Worm (Caenorhabditis elegans) whole organism, midembryonic: ENCODE measurements around the gene T04B8.5.
"Not testable (repeated sequence)": the region's sequence is repeated elsewhere in the genome, so short reads cannot be mapped to it uniquely, and the experiment has no call there.

Experiments
- T22C8.4 ChIP-seq: fragments of 200-800 bp; sonication (Bioruptor generic); IDR thresholded peaks from 2 replicates; pipeline ENCODE4 v1.3.6; 2022; ENCODE audit warnings: missing genetic modification characterization, missing compliant biosample characterization
- cog-1 ChIP-seq: sonication (generic microtip); optimal IDR thresholded peaks from 2 replicates; lab custom pipeline; 2016; ENCODE audit warnings: missing genetic modification characterization, missing compliant biosample characterization
- flt-1 ChIP-seq: fragments of 200-800 bp; sonication (Bioruptor generic); IDR thresholded peaks from 2 replicates; pipeline ENCODE4 v1.3.6; 2022; ENCODE audit warnings: missing genetic modification characterization, missing compliant biosample characterization
- klf-2 ChIP-seq: fragments of 200-800 bp; sonication (Bioruptor generic); conservative IDR thresholded peaks from 2 replicates; pipeline ENCODE4 v1.3.6; 2022; ENCODE audit warnings: missing genetic modification reagents, missing genetic modification characterization, missing compliant biosample characterization
- med-1 ChIP-seq: sonication (generic microtip); optimal IDR thresholded peaks from 2 replicates; lab custom pipeline; 2017; ENCODE audit warnings: missing genetic modification characterization, mild to moderate bottlenecking, missing compliant biosample characterization, antibody characterized with exemption, missing genetic modification reagents; ENCODE audit not compliant: insufficient read depth
- ref-1 ChIP-seq: fragments of 200-800 bp; sonication (Bioruptor generic); conservative IDR thresholded peaks from 2 replicates; pipeline ENCODE4 v1.3.6; 2022; ENCODE audit warnings: missing genetic modification reagents, missing genetic modification characterization, missing compliant biosample characterization
- tab-1 ChIP-seq: fragments of 200-800 bp; sonication (Bioruptor generic); IDR thresholded peaks from 2 replicates; pipeline ENCODE4 v1.3.6; 2022; ENCODE audit warnings: missing genetic modification characterization, missing compliant biosample characterization
- ztf-23 ChIP-seq: fragments of 200-800 bp; sonication (Bioruptor generic); IDR thresholded peaks from 2 replicates; pipeline ENCODE4 v1.3.6; 2022; ENCODE audit warnings: missing genetic modification reagents, missing genetic modification characterization, missing compliant biosample characterization
- ztf-29 ChIP-seq: fragments of 200-800 bp; sonication (Bioruptor generic); IDR thresholded peaks from 2 replicates; pipeline ENCODE4 v1.3.6; 2022; ENCODE audit warnings: missing genetic modification reagents, missing genetic modification characterization, missing compliant biosample characterization

The T04B8.5 gene

ce11 chrII:608341-608740 lies 16.0 kb downstream of the T04B8.5 start, which contains the start of gene W04H10.6:
Gene W04H10.6, minus strand, starts transcription at chrII:608441.
- TF ChIP-seq T22C8.4 (GFP tag; lab: Robert Waterston, UW): no peak
- TF ChIP-seq cog-1 (tag; lab: Kevin White, UChicago): no peak
- TF ChIP-seq ref-1 (GFP tag; lab: Robert Waterston, UW): no peak

DNA sequence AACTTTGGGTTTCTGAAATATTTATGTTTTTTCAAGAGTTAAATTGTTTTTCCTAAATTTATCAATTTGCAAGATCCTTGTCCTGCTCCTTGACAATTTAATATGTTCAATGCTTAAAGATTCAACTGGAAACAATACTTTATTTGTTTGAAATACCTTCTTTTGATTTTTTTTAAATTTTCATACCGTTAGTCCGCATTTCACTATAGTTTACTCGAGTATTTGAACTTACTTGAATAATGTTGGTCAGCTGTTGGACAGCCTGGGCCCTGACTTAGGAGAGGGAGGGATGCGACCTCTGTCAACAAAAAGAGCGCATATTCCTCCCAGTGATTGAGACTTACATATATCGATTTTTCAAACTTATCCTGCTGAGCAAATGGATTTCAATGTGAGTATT lies 18.3 kb downstream of the T04B8.5 start, which contains the start of gene W04H10.5:
W04H10.5 (plus strand) TSS at position 301 of the 400 bp plus-strand sequence.
- no peak for TF ChIP-seq klf-2 (GFP tag; lab: Robert Waterston, UW)
- no peak for TF ChIP-seq ref-1 (GFP tag; lab: Robert Waterston, UW)
- no peak for TF ChIP-seq med-1 (GFP tag; lab: Kevin White, UChicago)
- no peak for TF ChIP-seq flt-1 (GFP tag; lab: Robert Waterston, UW)
- TF ChIP-seq ztf-29 (GFP tag; lab: Robert Waterston, UW): no peak
- TF ChIP-seq T22C8.4 (GFP tag; lab: Robert Waterston, UW): no peak
- TF ChIP-seq tab-1: no peak
- TF ChIP-seq cog-1 (tag; lab: Kevin White, UChicago): no peak
- TF ChIP-seq ztf-23 (GFP tag; lab: Robert Waterston, UW): no peak

DNA sequence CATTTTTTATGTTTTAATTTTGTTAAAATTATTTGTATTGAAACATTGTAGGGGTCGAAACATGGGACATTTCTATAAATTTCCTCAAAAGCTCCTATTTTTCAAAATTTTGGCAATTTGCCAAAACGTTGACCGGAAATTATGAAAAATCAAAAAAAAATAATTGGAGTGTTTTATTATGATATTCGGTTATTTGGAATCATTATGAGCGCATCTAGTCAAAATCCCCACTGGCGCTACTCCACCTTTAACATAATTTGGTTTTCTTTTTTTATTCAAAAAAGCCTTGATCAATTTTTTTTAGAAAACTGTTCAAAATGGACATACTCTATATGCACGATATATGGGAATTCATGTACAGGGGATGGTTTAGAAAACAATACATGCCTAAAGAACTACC lies 19.1 kb downstream of the T04B8.5 start, which contains the start of gene W04H10.2:
W04H10.2 (plus strand) TSS at position 301 of the 400 bp plus-strand sequence.
- TF ChIP-seq tab-1 (no peak), ztf-29 (GFP tag; lab: Robert Waterston, UW) (no peak), ref-1 (GFP tag; lab: Robert Waterston, UW) (no peak), med-1 (GFP tag; lab: Kevin White, UChicago) (no peak), flt-1 (GFP tag; lab: Robert Waterston, UW) (no peak)

DNA sequence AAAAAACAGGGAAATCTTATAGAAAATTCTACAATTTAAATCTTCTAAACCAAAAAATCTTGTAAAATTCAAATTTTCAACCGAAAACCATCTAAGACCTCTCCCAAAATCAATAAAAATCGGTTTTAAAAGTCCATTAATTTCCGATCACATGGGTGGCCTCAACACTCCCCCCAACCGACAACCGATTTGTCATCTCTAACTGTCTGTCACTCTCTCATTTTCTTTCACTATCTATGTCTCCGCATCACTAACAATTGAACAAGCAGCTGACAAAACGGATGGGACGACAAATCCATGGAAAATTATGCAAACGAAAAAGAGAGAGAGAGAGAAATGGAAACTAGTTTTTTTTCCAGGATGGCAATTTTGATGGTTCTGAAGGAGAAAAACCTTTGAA lies 21.4 kb downstream of the T04B8.5 start:
- TF ChIP-seq ref-1 (GFP tag; lab: Robert Waterston, UW): no peak
- peak; percentile 64 for TF ChIP-seq cog-1 (tag; lab: Kevin White, UChicago)
- TF ChIP-seq ztf-29 (GFP tag; lab: Robert Waterston, UW): no peak

- TF ChIP-seq T22C8.4 (GFP tag; lab: Robert Waterston, UW): no peak
- TF ChIP-seq ztf-23 (GFP tag; lab: Robert Waterston, UW): no peak
- TF ChIP-seq med-1 (GFP tag; lab: Kevin White, UChicago): no peak
- no peak for TF ChIP-seq ztf-29 (GFP tag; lab: Robert Waterston, UW)
- TF ChIP-seq klf-2 (GFP tag; lab: Robert Waterston, UW): no peak
- no peak for TF ChIP-seq cog-1 (tag; lab: Kevin White, UChicago)
- TF ChIP-seq ref-1 (GFP tag; lab: Robert Waterston, UW): no peak
- TF ChIP-seq flt-1 (GFP tag; lab: Robert Waterston, UW): no peak
- TF ChIP-seq tab-1: no peak
Observed at ce11 chrII:602020-602419, 22.3 kb downstream of the T04B8.5 start, which contains the start of gene nhl-3. Gene nhl-3, minus strand, starts transcription at chrII:602120.

- TF ChIP-seq cog-1 (tag; lab: Kevin White, UChicago): peak; percentile 43
- TF ChIP-seq ztf-23 (GFP tag; lab: Robert Waterston, UW): no peak
- TF ChIP-seq tab-1: no peak
Observed at ce11 chrII:601305-601704, 23.0 kb downstream of the T04B8.5 start.

DNA sequence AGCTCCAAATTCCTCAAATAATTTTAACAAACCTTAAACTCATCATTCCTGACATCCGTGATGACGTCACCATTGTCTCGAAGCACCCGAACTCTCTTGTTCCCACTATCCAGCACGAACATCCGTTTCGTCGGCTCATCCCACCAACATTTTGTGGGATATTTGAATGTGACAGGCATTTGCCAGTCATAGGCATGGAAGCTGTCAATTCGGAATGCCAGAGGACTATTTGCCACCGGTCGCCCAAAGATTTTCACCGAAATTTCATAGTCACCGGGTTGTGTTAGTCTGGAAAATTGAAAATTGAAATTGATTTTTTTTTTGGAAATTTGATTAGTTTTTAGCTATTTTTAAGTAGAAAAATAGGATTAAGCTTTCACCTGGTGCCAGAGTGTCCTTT lies 27.6 kb downstream of the T04B8.5 start:
- no peak for TF ChIP-seq T22C8.4 (GFP tag; lab: Robert Waterston, UW)
- no peak for TF ChIP-seq flt-1 (GFP tag; lab: Robert Waterston, UW)
- no peak for TF ChIP-seq klf-2 (GFP tag; lab: Robert Waterston, UW)
- no peak for TF ChIP-seq med-1 (GFP tag; lab: Kevin White, UChicago)
- no peak for TF ChIP-seq ref-1 (GFP tag; lab: Robert Waterston, UW)
- TF ChIP-seq tab-1: no peak
- no peak for TF ChIP-seq ztf-23 (GFP tag; lab: Robert Waterston, UW)
- no peak for TF ChIP-seq ztf-29 (GFP tag; lab: Robert Waterston, UW)
- TF ChIP-seq cog-1 (tag; lab: Kevin White, UChicago): no peak

- TF ChIP-seq cog-1 (tag; lab: Kevin White, UChicago); med-1 (GFP tag; lab: Kevin White, UChicago); ztf-29 (GFP tag; lab: Robert Waterston, UW): not testable (repeated sequence)
Observed at ce11 chrII:593221-593620, 31.1 kb downstream of the T04B8.5 start, which contains the start of gene W08F4.1. Gene W08F4.1, plus strand, starts transcription at chrII:593521.

DNA sequence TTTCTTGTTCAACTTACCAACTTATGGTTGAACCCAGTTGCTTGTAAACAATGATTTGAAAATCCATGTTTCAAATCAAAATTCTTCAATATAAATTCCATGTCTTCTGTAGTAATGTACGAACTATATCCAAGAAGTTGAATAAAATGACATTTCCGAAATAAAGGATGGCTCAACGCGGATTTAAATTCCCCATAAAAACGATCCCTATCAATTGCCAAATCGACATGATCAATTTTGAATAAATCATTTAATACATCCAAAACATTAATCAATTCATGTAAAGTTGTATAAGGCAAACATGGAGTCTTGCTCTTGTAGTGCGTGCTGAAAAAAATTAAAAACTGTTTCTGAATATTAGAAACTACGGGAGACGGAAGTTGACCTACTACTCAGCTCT lies 33.2 kb downstream of the T04B8.5 start, which contains the start of gene W08F4.10:
W08F4.10 (minus strand) TSS at position 101 of the 400 bp plus-strand sequence.
- TF ChIP-seq cog-1 (tag; lab: Kevin White, UChicago) (no peak), flt-1 (GFP tag; lab: Robert Waterston, UW) (no peak), med-1 (GFP tag; lab: Kevin White, UChicago) (no peak), ztf-23 (GFP tag; lab: Robert Waterston, UW) (no peak), klf-2 (GFP tag; lab: Robert Waterston, UW) (no peak), tab-1 (no peak), ref-1 (GFP tag; lab: Robert Waterston, UW) (no peak), T22C8.4 (GFP tag; lab: Robert Waterston, UW) (no peak), ztf-29 (GFP tag; lab: Robert Waterston, UW) (no peak)

ce11 chrII:587533-587932 lies 36.8 kb downstream of the T04B8.5 start, which contains the start of gene fbxb-34:
Gene fbxb-34, plus strand, starts transcription at chrII:587833.
- TF ChIP-seq ztf-23 (GFP tag; lab: Robert Waterston, UW): no peak
- no peak for TF ChIP-seq cog-1 (tag; lab: Kevin White, UChicago)
- no peak for TF ChIP-seq flt-1 (GFP tag; lab: Robert Waterston, UW)
- no peak for TF ChIP-seq med-1 (GFP tag; lab: Kevin White, UChicago)
- TF ChIP-seq ref-1 (GFP tag; lab: Robert Waterston, UW): no peak
- no peak for TF ChIP-seq klf-2 (GFP tag; lab: Robert Waterston, UW)
- TF ChIP-seq ztf-29 (GFP tag; lab: Robert Waterston, UW): no peak
- TF ChIP-seq T22C8.4 (GFP tag; lab: Robert Waterston, UW): no peak
- no peak for TF ChIP-seq tab-1
